Fruit fly (Drosophila melanogaster) whole organism, adult: ENCODE results near the gene dob.

ENCODE experiments used
- CG11617 ChIP-seq: fragments of 200-800 bp; sonication (Bioruptor generic); optimal IDR thresholded peaks from 2 replicates; lab custom pipeline; 2017; ENCODE audit warnings: mild to moderate bottlenecking, missing biosample characterization, missing genetic modification reagents, missing genetic modification characterization
- CG12768 ChIP-seq: fragments of 200-800 bp; sonication (Bioruptor generic); optimal IDR thresholded peaks from 2 replicates; lab custom pipeline; 2017; ENCODE audit warnings: missing biosample characterization, missing genetic modification characterization, mild to moderate bottlenecking, moderate library complexity, missing genetic modification reagents
- bab1 ChIP-seq: fragments of 200-800 bp; sonication (Bioruptor generic); optimal IDR thresholded peaks from 3 replicates; lab custom pipeline; 2019; ENCODE audit warnings: missing biosample characterization, mild to moderate bottlenecking, missing genetic modification characterization, moderate library complexity
- kay ChIP-seq: fragments of 200-800 bp; sonication (Bioruptor generic); peaks from one replicate; lab custom pipeline; 2016; ENCODE audit warnings: missing biosample characterization, missing genetic modification characterization, borderline replicate concordance

DNA sequence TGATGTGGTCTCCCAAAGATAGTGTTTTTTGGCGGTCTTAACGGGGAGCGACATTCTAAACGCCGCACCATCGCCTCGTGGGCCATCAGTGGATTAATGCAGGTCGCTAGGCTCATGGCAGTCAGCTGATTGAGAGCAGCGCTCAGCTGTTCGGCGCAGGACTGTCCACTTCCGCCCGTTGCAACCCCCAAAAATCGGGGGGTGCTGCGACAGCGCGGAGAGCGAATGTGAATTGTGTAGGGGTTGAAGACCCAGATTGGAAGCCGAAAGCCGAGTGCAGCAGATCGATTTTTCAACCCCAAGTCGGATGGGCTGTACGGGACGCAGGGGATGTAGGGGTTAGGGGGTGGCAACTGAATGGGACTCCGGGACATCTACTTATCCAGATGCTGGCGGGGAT lies 4.2 kb upstream of the dob start:
- no peak for TF ChIP-seq bab1 (GFP tag; lab: Kevin White, UChicago)
- no peak for TF ChIP-seq kay (GFP tag; lab: Kevin White, UChicago)
- TF ChIP-seq CG12768 (GFP tag; lab: Kevin White, UChicago): no peak
- no peak for TF ChIP-seq CG11617 (GFP tag; lab: Kevin White, UChicago)
